Fruit fly (Drosophila melanogaster) whole organism, embryonic: ENCODE data around the gene Tm1.
A peak's percentile ranks its signal among the peaks of the same experiment; 100 is the strongest.

Experiments
- Abd-B ChIP-seq: fragments of 200-800 bp; sonication (Bioruptor generic); optimal IDR thresholded peaks from 2 replicates; lab custom pipeline; 2018; ENCODE audit warnings: missing biosample characterization, mild to moderate bottlenecking, missing genetic modification characterization, moderate library complexity
- CG11456 ChIP-seq: fragments of 200-800 bp; sonication (Bioruptor generic); IDR thresholded peaks from 3 replicates; pipeline ENCODE4 v1.3.6; 2022; ENCODE audit warnings: missing biosample characterization, missing genetic modification characterization
- CG12219 ChIP-seq: fragments of 200-800 bp; sonication (Bioruptor generic); optimal IDR thresholded peaks from 3 replicates; lab custom pipeline; 2018; ENCODE audit warnings: missing biosample characterization, mild to moderate bottlenecking, missing genetic modification characterization
- CG12391 ChIP-seq: fragments of 200-800 bp; sonication (Bioruptor generic); optimal IDR thresholded peaks from 3 replicates; lab custom pipeline; 2018; ENCODE audit warnings: missing biosample characterization, mild to moderate bottlenecking, missing genetic modification characterization, moderate library complexity
- CG12769 ChIP-seq: fragments of 200-800 bp; sonication (Bioruptor generic); optimal IDR thresholded peaks from 2 replicates; lab custom pipeline; 2019; ENCODE audit warnings: missing biosample characterization, mild to moderate bottlenecking, missing genetic modification characterization, moderate library complexity
- CG13424 ChIP-seq: fragments of 200-800 bp; sonication (Bioruptor generic); optimal IDR thresholded peaks from 2 replicates; lab custom pipeline; 2019; ENCODE audit warnings: missing biosample characterization, mild to moderate bottlenecking, missing genetic modification characterization, moderate library complexity
- CG13624 ChIP-seq: fragments of 200-800 bp; sonication (Bioruptor generic); optimal IDR thresholded peaks from 2 replicates; lab custom pipeline; 2016; ENCODE audit warnings: missing biosample characterization, missing genetic modification characterization
- CG18011 ChIP-seq: fragments of 200-800 bp; sonication (Bioruptor generic); optimal IDR thresholded peaks from 2 replicates; lab custom pipeline; 2017; ENCODE audit warnings: missing biosample characterization, missing genetic modification characterization, mild to moderate bottlenecking, moderate library complexity, missing genotype
- CG1832 ChIP-seq: fragments of 200-800 bp; sonication (Bioruptor generic); optimal IDR thresholded peaks from 2 replicates; lab custom pipeline; 2017; ENCODE audit warnings: missing biosample characterization, mild to moderate bottlenecking, missing genetic modification characterization, inconsistent platforms
- CG2678 ChIP-seq: fragments of 200-800 bp; sonication (Bioruptor generic); optimal IDR thresholded peaks from 3 replicates; lab custom pipeline; 2019; ENCODE audit warnings: missing biosample characterization, mild to moderate bottlenecking, missing genetic modification characterization, moderate library complexity
- CG3163 ChIP-seq: fragments of 200-800 bp; sonication (Bioruptor generic); optimal IDR thresholded peaks from 3 replicates; lab custom pipeline; 2016; ENCODE audit warnings: missing biosample characterization, missing genetic modification characterization
- CG34376 ChIP-seq: fragments of 200-800 bp; sonication (Bioruptor generic); optimal IDR thresholded peaks from 2 replicates; lab custom pipeline; 2018; ENCODE audit warnings: missing biosample characterization, mild to moderate bottlenecking, missing genetic modification characterization
- CG4707 ChIP-seq: fragments of 200-800 bp; sonication (Bioruptor generic); optimal IDR thresholded peaks from 2 replicates; lab custom pipeline; 2018; ENCODE audit warnings: missing biosample characterization, mild to moderate bottlenecking, missing genetic modification characterization, moderate library complexity
- CG6765 ChIP-seq: fragments of 200-800 bp; sonication (Bioruptor generic); optimal IDR thresholded peaks from 3 replicates; lab custom pipeline; 2017; ENCODE audit warnings: missing biosample characterization, mild to moderate bottlenecking, missing genetic modification characterization
- CG7745 ChIP-seq: fragments of 200-800 bp; sonication (Bioruptor generic); optimal IDR thresholded peaks from 2 replicates; lab custom pipeline; 2018; ENCODE audit warnings: missing biosample characterization, mild to moderate bottlenecking, missing genetic modification characterization, moderate library complexity
- CG7928 ChIP-seq: fragments of 200-800 bp; sonication (Bioruptor generic); optimal IDR thresholded peaks from 2 replicates; lab custom pipeline; 2017; ENCODE audit warnings: missing biosample characterization, mild to moderate bottlenecking, missing genetic modification characterization
- CG7987 ChIP-seq: fragments of 200-800 bp; sonication (Bioruptor generic); optimal IDR thresholded peaks from 2 replicates; lab custom pipeline; 2018; ENCODE audit warnings: missing biosample characterization, mild to moderate bottlenecking, missing genetic modification characterization, moderate library complexity
- CG8290 ChIP-seq, 3 experiments: fragments of 200-800 bp; sonication (Bioruptor generic); optimal IDR thresholded peaks; 2 replicates each; lab custom pipeline; 2016 to 2019; ENCODE audit warnings: missing biosample characterization in 3 of 3, missing genetic modification characterization in 3 of 3, mild to moderate bottlenecking in 2 of 3, moderate library complexity in 1 of 3
- CG8478 ChIP-seq: fragments of >200 bp; optimal IDR thresholded peaks from 2 replicates; lab custom pipeline; 2018
- CG9437 ChIP-seq: fragments of 200-800 bp; sonication (Bioruptor generic); optimal IDR thresholded peaks from 2 replicates; lab custom pipeline; 2018; ENCODE audit warnings: missing biosample characterization, mild to moderate bottlenecking, missing genetic modification characterization
- Doc3 ChIP-seq: fragments of 200-800 bp; sonication (Bioruptor generic); IDR thresholded peaks from 3 replicates; pipeline ENCODE4 v1.3.6; 2022; ENCODE audit warnings: missing biosample characterization, missing genetic modification characterization; ENCODE audit not compliant: partially characterized antibody
- E2f1 ChIP-seq: fragments of 200-800 bp; sonication (Bioruptor generic); IDR thresholded peaks from 2 replicates; pipeline ENCODE4 v1.3.6; 2022; ENCODE audit warnings: missing biosample characterization, missing genetic modification characterization
- Eip74EF ChIP-seq, 2 experiments: fragments of 200-800 bp in 1 of 2; fragments of >200 bp in 1 of 2; sonication (Bioruptor generic) in 1 of 2; optimal IDR thresholded peaks; 2 replicates each; lab custom pipeline; 2017 to 2019; ENCODE audit warnings: missing biosample characterization in 2 of 2, missing genetic modification characterization in 2 of 2, mild to moderate bottlenecking in 1 of 2, moderate library complexity in 1 of 2
- Fer1 ChIP-seq: fragments of 200-800 bp; sonication (Bioruptor generic); optimal IDR thresholded peaks from 2 replicates; lab custom pipeline; 2017; ENCODE audit warnings: missing biosample characterization, mild to moderate bottlenecking, missing genetic modification characterization
- GATAe ChIP-seq: fragments of 200-800 bp; sonication (Bioruptor generic); conservative IDR thresholded peaks from 2 replicates; pipeline ENCODE4 v1.3.6; 2022; ENCODE audit warnings: missing biosample characterization, missing genetic modification characterization
- HLHmδ ChIP-seq: fragments of 200-800 bp; sonication (Bioruptor generic); optimal IDR thresholded peaks from 2 replicates; lab custom pipeline; 2018; ENCODE audit warnings: missing biosample characterization, mild to moderate bottlenecking, missing genetic modification characterization, moderate library complexity
- HmgZ ChIP-seq: fragments of 200-800 bp; sonication (Bioruptor generic); optimal IDR thresholded peaks from 2 replicates; lab custom pipeline; 2018; ENCODE audit warnings: missing biosample characterization, mild to moderate bottlenecking, missing genetic modification characterization
- Hmr ChIP-seq: fragments of 200-800 bp; sonication (Bioruptor generic); optimal IDR thresholded peaks from 3 replicates; lab custom pipeline; 2017; ENCODE audit warnings: mild to moderate bottlenecking, missing biosample characterization, missing genetic modification reagents, missing genetic modification characterization
- Med ChIP-seq: fragments of 200-800 bp; sonication (Bioruptor generic); peaks from one replicate; lab custom pipeline; 2016; ENCODE audit warnings: missing biosample characterization, missing genetic modification characterization, mild to moderate bottlenecking, inconsistent platforms, moderate library complexity
- Nf-YB ChIP-seq: fragments of 200-800 bp; sonication (Bioruptor generic); optimal IDR thresholded peaks from 3 replicates; lab custom pipeline; 2019; ENCODE audit warnings: missing biosample characterization, mild to moderate bottlenecking, missing genetic modification characterization, moderate library complexity
- Ptx1 ChIP-seq: fragments of 200-800 bp; sonication (Bioruptor generic); IDR thresholded peaks from 2 replicates; pipeline ENCODE4 v1.3.6; 2022; ENCODE audit warnings: missing biosample characterization, missing genetic modification characterization
- Sox100B ChIP-seq: fragments of 200-800 bp; sonication (Bioruptor generic); optimal IDR thresholded peaks from 3 replicates; lab custom pipeline; 2018; ENCODE audit warnings: missing biosample characterization, mild to moderate bottlenecking, missing genetic modification characterization
- chn ChIP-seq: fragments of 200-800 bp; sonication (Bioruptor generic); optimal IDR thresholded peaks from 2 replicates; lab custom pipeline; 2016; ENCODE audit warnings: missing biosample characterization, missing genetic modification characterization
- cwo ChIP-seq: fragments of 200-800 bp; sonication (Bioruptor generic); optimal IDR thresholded peaks from 3 replicates; lab custom pipeline; 2017; ENCODE audit warnings: missing biosample characterization, missing genetic modification characterization, mild to moderate bottlenecking, moderate library complexity, missing genetic modification reagents
- en ChIP-seq: fragments of 200-800 bp; sonication (Bioruptor generic); optimal IDR thresholded peaks from 2 replicates; lab custom pipeline; 2016; ENCODE audit warnings: missing biosample characterization, missing genetic modification characterization
- ftz-f1 ChIP-seq: fragments of 200-800 bp; sonication (Bioruptor generic); optimal IDR thresholded peaks from 2 replicates; lab custom pipeline; 2016; ENCODE audit warnings: missing biosample characterization, missing genetic modification characterization
- gcm ChIP-seq: fragments of 200-800 bp; sonication (Bioruptor generic); optimal IDR thresholded peaks from 2 replicates; lab custom pipeline; 2019; ENCODE audit warnings: missing biosample characterization, mild to moderate bottlenecking, missing genetic modification characterization, moderate library complexity
- grn ChIP-seq: fragments of 200-800 bp; sonication (Bioruptor generic); optimal IDR thresholded peaks from 3 replicates; lab custom pipeline; 2017; ENCODE audit warnings: missing biosample characterization, missing genetic modification characterization
- luna ChIP-seq: fragments of 200-800 bp; sonication (Bioruptor generic); optimal IDR thresholded peaks from 2 replicates; lab custom pipeline; 2016; ENCODE audit warnings: missing biosample characterization, missing genetic modification characterization
- maf-S ChIP-seq: fragments of 200-800 bp; sonication (Bioruptor generic); optimal IDR thresholded peaks from 2 replicates; lab custom pipeline; 2016; ENCODE audit warnings: missing biosample characterization, missing genetic modification characterization
- nmo ChIP-seq: fragments of 200-800 bp; sonication (Bioruptor generic); optimal IDR thresholded peaks from 2 replicates; lab custom pipeline; 2018; ENCODE audit warnings: missing biosample characterization, mild to moderate bottlenecking, missing genetic modification characterization, moderate library complexity
- oc ChIP-seq: fragments of 200-800 bp; sonication (Bioruptor generic); optimal IDR thresholded peaks from 2 replicates; lab custom pipeline; 2018; ENCODE audit warnings: missing biosample characterization, mild to moderate bottlenecking, missing genetic modification characterization, moderate library complexity
- rib ChIP-seq: fragments of 200-800 bp; sonication (Bioruptor generic); IDR thresholded peaks from 2 replicates; pipeline ENCODE4 v1.3.6; 2022; ENCODE audit warnings: missing biosample characterization, missing genetic modification characterization
- sens ChIP-seq: fragments of 200-800 bp; sonication (Bioruptor generic); peaks from one replicate; lab custom pipeline; 2016; ENCODE audit warnings: missing biosample characterization, missing genetic modification characterization
- sqz ChIP-seq: fragments of 200-800 bp; sonication (Bioruptor generic); optimal IDR thresholded peaks from 3 replicates; lab custom pipeline; 2018; ENCODE audit warnings: missing biosample characterization, mild to moderate bottlenecking, missing genetic modification characterization
- sug ChIP-seq: fragments of 200-800 bp; optimal IDR thresholded peaks from 2 replicates; lab custom pipeline; 2019; ENCODE audit warnings: missing biosample characterization, mild to moderate bottlenecking, missing genetic modification characterization, moderate library complexity
- unpg ChIP-seq: fragments of 200-800 bp; sonication (Bioruptor generic); optimal IDR thresholded peaks from 3 replicates; lab custom pipeline; 2018; ENCODE audit warnings: missing biosample characterization, mild to moderate bottlenecking, missing genetic modification characterization, moderate library complexity
- wek ChIP-seq: fragments of 200-800 bp; sonication (Bioruptor generic); optimal IDR thresholded peaks from 3 replicates; lab custom pipeline; 2018; ENCODE audit warnings: missing biosample characterization, mild to moderate bottlenecking, missing genetic modification characterization, moderate library complexity
- yki ChIP-seq: fragments of >200 bp; optimal IDR thresholded peaks from 3 replicates; lab custom pipeline; 2018
- zf30C ChIP-seq: fragments of 200-800 bp; sonication (Bioruptor generic); optimal IDR thresholded peaks from 3 replicates; lab custom pipeline; 2018; ENCODE audit warnings: missing biosample characterization, mild to moderate bottlenecking, missing genetic modification characterization
- zfh2 ChIP-seq: fragments of 200-800 bp; sonication (Bioruptor generic); optimal IDR thresholded peaks from 2 replicates; lab custom pipeline; 2016; ENCODE audit warnings: missing biosample characterization, missing genetic modification characterization

The Tm1 gene

dm6 chr3R:15286693-15287041 lies 8.6 kb downstream of the Tm1 start (continued):
- TF ChIP-seq GATAe (no peak), E2f1 (no peak), CG7987 (GFP tag; lab: Kevin White, UChicago) (peak; percentile 9), chn (GFP tag; lab: Kevin White, UChicago) (peak; percentile 58), ftz-f1 (GFP tag; lab: Kevin White, UChicago) (peak; percentile 17), CG2678 (tag; lab: Kevin White, UChicago) (peak; percentile 7), CG4707 (peak; percentile 1), wek (GFP tag; lab: Kevin White, UChicago) (peak; percentile 1), luna (GFP tag; lab: Kevin White, UChicago) (no peak), CG12219 (GFP tag; lab: Kevin White, UChicago) (peak; percentile 35), HmgZ (tag; lab: Kevin White, UChicago) (peak; percentile 30), HLHmδ (GFP tag; lab: Kevin White, UChicago) (peak; percentile 50), CG8478 (lab: Kevin White, UChicago) (no peak), CG12769 (tag; lab: Kevin White, UChicago) (peak; percentile 8), CG34376 (GFP tag; lab: Kevin White, UChicago) (peak; percentile 64), Sox100B (no peak), Nf-YB (GFP tag; lab: Kevin White, UChicago) (peak; percentile 55), yki (lab: Kevin White, UChicago) (peak; percentile 87), CG7745 (no peak), Doc3 (GFP tag; lab: Robert Waterston, UW) (no peak), Med (GFP tag; lab: Kevin White, UChicago) (peak; percentile 64), CG3163 (GFP tag; lab: Kevin White, UChicago) (peak; percentile 24), sug (peak; percentile 96), cwo (GFP tag; lab: Kevin White, UChicago) (peak; percentile 70), en (no peak), Eip74EF (GFP tag; optimal IDR thresholded peaks at IDR 0.05; lab: Kevin White, UChicago) (peak in 1 of 2 experiments; percentile 4), rib (GFP tag; lab: Robert Waterston, UW) (no peak), sens (GFP tag; lab: Kevin White, UChicago) (peak; percentile 63), gcm (GFP tag; lab: Kevin White, UChicago) (peak; percentile 30), CG8290 (GFP tag; optimal IDR thresholded peaks at IDR 0.05; lab: Kevin White, UChicago) (no peak), CG8290 (tag; optimal IDR thresholded peaks at IDR 0.05; lab: Kevin White, UChicago) (peak in 1 of 2 experiments; percentile 20), Ptx1 (GFP tag; lab: Robert Waterston, UW) (no peak), CG6765 (GFP tag; lab: Kevin White, UChicago) (peak; percentile 19), CG1832 (GFP tag; lab: Kevin White, UChicago) (peak; percentile 87), Fer1 (GFP tag; lab: Kevin White, UChicago) (peak; percentile 37), sqz (peak; percentile 82), unpg (GFP tag; lab: Kevin White, UChicago) (no peak), grn (GFP tag; lab: Kevin White, UChicago) (peak; percentile 1)

dm6 chr3R:15287763-15288162 lies 9.7 kb downstream of the Tm1 start:
- peak; percentile 33 for TF ChIP-seq oc (tag; lab: Kevin White, UChicago)
- peak; percentile 18 for TF ChIP-seq CG7928 (GFP tag; lab: Kevin White, UChicago)
- peak; percentile 9 for TF ChIP-seq maf-S (GFP tag; lab: Kevin White, UChicago)
- no peak for TF ChIP-seq CG9437 (GFP tag; lab: Kevin White, UChicago)
- TF ChIP-seq CG12391 (tag; lab: Kevin White, UChicago), result peak; percentile 21
- peak; percentile 64 for TF ChIP-seq Abd-B (GFP tag; lab: Kevin White, UChicago)
- TF ChIP-seq zfh2 (GFP tag; lab: Kevin White, UChicago), result peak; percentile 2
- peak; percentile 65 for TF ChIP-seq nmo (GFP tag; lab: Kevin White, UChicago)
- peak; percentile 91 for TF ChIP-seq sqz
- TF ChIP-seq CG13424, result peak; percentile 0
- TF ChIP-seq Hmr (GFP tag; lab: Kevin White, UChicago), result peak; percentile 55
- peak; percentile 99 for TF ChIP-seq CG18011 (GFP tag; lab: Kevin White, UChicago)
- peak; percentile 23 for TF ChIP-seq zf30C (GFP tag; lab: Kevin White, UChicago)
- TF ChIP-seq ftz-f1 (GFP tag; lab: Kevin White, UChicago), result peak; percentile 41
- TF ChIP-seq CG11456, result no peak
- peak; percentile 4 for TF ChIP-seq CG13624 (GFP tag; lab: Kevin White, UChicago)
